Fruit fly (Drosophila melanogaster) whole organism, embryonic: ENCODE measurements around the gene CG31100.

Experiments used
- Ada2b ChIP-seq: fragments of 200-800 bp; sonication (Bioruptor generic); IDR thresholded peaks from 2 replicates; pipeline ENCODE4 v1.3.6; 2022; ENCODE audit warnings: missing biosample characterization, missing genetic modification characterization
- Antp ChIP-seq: fragments of 200-800 bp; sonication (Bioruptor generic); optimal IDR thresholded peaks from 3 replicates; lab custom pipeline; 2016; ENCODE audit warnings: missing biosample characterization, missing genetic modification characterization
- C15 ChIP-seq: fragments of 200-800 bp; sonication (Bioruptor generic); IDR thresholded peaks from 3 replicates; pipeline ENCODE4 v1.3.6; 2022; ENCODE audit warnings: missing biosample characterization, missing genetic modification characterization
- CG11093 ChIP-seq: fragments of 200-800 bp; sonication (Bioruptor generic); IDR thresholded peaks from 3 replicates; pipeline ENCODE4 v1.3.6; 2022; ENCODE audit warnings: missing biosample characterization, missing genetic modification characterization
- CG11456 ChIP-seq: fragments of 200-800 bp; sonication (Bioruptor generic); IDR thresholded peaks from 3 replicates; pipeline ENCODE4 v1.3.6; 2022; ENCODE audit warnings: missing biosample characterization, missing genetic modification characterization
- CG11695 ChIP-seq: fragments of 200-800 bp; sonication (Bioruptor generic); IDR thresholded peaks from 3 replicates; pipeline ENCODE4 v1.3.6; 2022; ENCODE audit warnings: missing biosample characterization, missing genetic modification characterization
- CG11723 ChIP-seq: fragments of 200-800 bp; sonication (Bioruptor generic); optimal IDR thresholded peaks from 2 replicates; lab custom pipeline; 2017; ENCODE audit warnings: missing biosample characterization, mild to moderate bottlenecking, missing genetic modification characterization
- CG12155 ChIP-seq: fragments of 200-800 bp; sonication (Bioruptor generic); optimal IDR thresholded peaks from 3 replicates; lab custom pipeline; 2016; ENCODE audit warnings: missing biosample characterization, missing genetic modification characterization
- CG13287 ChIP-seq: fragments of 200-800 bp; sonication (Bioruptor generic); IDR thresholded peaks from 2 replicates; pipeline ENCODE4 v1.3.6; 2022; ENCODE audit warnings: missing biosample characterization, missing genetic modification characterization; ENCODE audit not compliant: partially characterized antibody
- CG13894 ChIP-seq: fragments of 200-800 bp; sonication (Bioruptor generic); optimal IDR thresholded peaks from 3 replicates; lab custom pipeline; 2018; ENCODE audit warnings: missing biosample characterization, mild to moderate bottlenecking, missing genetic modification characterization, moderate library complexity
- CG1529 ChIP-seq: fragments of 200-800 bp; sonication (Bioruptor generic); optimal IDR thresholded peaks from 3 replicates; lab custom pipeline; 2018; ENCODE audit warnings: missing biosample characterization, missing genetic modification characterization
- CG17912 ChIP-seq: fragments of 200-800 bp; sonication (Bioruptor generic); optimal IDR thresholded peaks from 2 replicates; lab custom pipeline; 2018; ENCODE audit warnings: missing biosample characterization, mild to moderate bottlenecking, missing genetic modification characterization
- CG3065 ChIP-seq: fragments of 200-800 bp; sonication (Bioruptor generic); optimal IDR thresholded peaks from 2 replicates; lab custom pipeline; 2016; ENCODE audit warnings: missing biosample characterization, missing genetic modification characterization
- CG33213 ChIP-seq: fragments of 200-800 bp; sonication (Bioruptor generic); optimal IDR thresholded peaks from 3 replicates; lab custom pipeline; 2016; ENCODE audit warnings: missing biosample characterization, missing genetic modification characterization
- CG34376 ChIP-seq: fragments of 200-800 bp; sonication (Bioruptor generic); optimal IDR thresholded peaks from 2 replicates; lab custom pipeline; 2018; ENCODE audit warnings: missing biosample characterization, mild to moderate bottlenecking, missing genetic modification characterization
- CG6272 ChIP-seq: fragments of 200-800 bp; sonication (Bioruptor generic); IDR thresholded peaks from 2 replicates; pipeline ENCODE4 v1.3.6; 2022; ENCODE audit warnings: missing biosample characterization, missing genetic modification characterization
- CG6683 ChIP-seq: fragments of 200-800 bp; sonication (Bioruptor generic); optimal IDR thresholded peaks from 2 replicates; lab custom pipeline; 2017; ENCODE audit warnings: missing biosample characterization, mild to moderate bottlenecking, missing genetic modification characterization, missing genetic modification reagents
- CG6765 ChIP-seq: fragments of 200-800 bp; sonication (Bioruptor generic); optimal IDR thresholded peaks from 3 replicates; lab custom pipeline; 2017; ENCODE audit warnings: missing biosample characterization, mild to moderate bottlenecking, missing genetic modification characterization
- Camta ChIP-seq: fragments of 200-800 bp; sonication (Bioruptor generic); optimal IDR thresholded peaks from 2 replicates; lab custom pipeline; 2016; ENCODE audit warnings: missing biosample characterization, missing genetic modification characterization
- D ChIP-seq, 2 experiments: fragments of 200-800 bp in 1 of 2; fragments of >200 bp in 1 of 2; sonication (Bioruptor generic) in 1 of 2; optimal IDR thresholded peaks; 2 replicates in 1 of 2; 3 replicates in 1 of 2; lab custom pipeline; 2017; ENCODE audit warnings: mild to moderate bottlenecking in 1 of 2, missing biosample characterization in 1 of 2, missing genetic modification characterization in 1 of 2, missing genetic modification reagents in 1 of 2
- Dip3 ChIP-seq: fragments of 200-800 bp; sonication (Bioruptor generic); optimal IDR thresholded peaks from 3 replicates; lab custom pipeline; 2016; ENCODE audit warnings: missing biosample characterization, missing genetic modification characterization
- E2f1 ChIP-seq: fragments of 200-800 bp; sonication (Bioruptor generic); IDR thresholded peaks from 2 replicates; pipeline ENCODE4 v1.3.6; 2022; ENCODE audit warnings: missing biosample characterization, missing genetic modification characterization
- Kr ChIP-seq: fragments of 200-800 bp; sonication (Bioruptor generic); optimal IDR thresholded peaks from 2 replicates; lab custom pipeline; 2017; ENCODE audit warnings: missing biosample characterization, mild to moderate bottlenecking, missing genetic modification characterization
- Lim3 ChIP-seq: fragments of 200-800 bp; sonication (Bioruptor generic); IDR thresholded peaks from 2 replicates; pipeline ENCODE4 v1.3.6; 2022; ENCODE audit warnings: missing biosample characterization, missing genetic modification characterization
- Mad ChIP-seq: fragments of 200-800 bp; sonication (Bioruptor generic); optimal IDR thresholded peaks from 2 replicates; lab custom pipeline; 2016; ENCODE audit warnings: missing biosample characterization, missing genetic modification characterization
- Mes4 ChIP-seq: fragments of 200-800 bp; sonication (Bioruptor generic); optimal IDR thresholded peaks from 2 replicates; lab custom pipeline; 2016; ENCODE audit warnings: missing biosample characterization, missing genetic modification characterization
- Mrtf ChIP-seq: fragments of 200-800 bp; sonication (Bioruptor generic); IDR thresholded peaks from 3 replicates; pipeline ENCODE4 v1.3.6; 2022; ENCODE audit warnings: missing biosample characterization, missing genetic modification characterization
- NFAT ChIP-seq: fragments of 200-800 bp; sonication (Bioruptor generic); IDR thresholded peaks from 2 replicates; pipeline ENCODE4 v1.3.6; 2022; ENCODE audit warnings: missing biosample characterization, missing genetic modification characterization
- Nf-YA ChIP-seq: fragments of 200-800 bp; sonication (Bioruptor generic); IDR thresholded peaks from 2 replicates; pipeline ENCODE4 v1.3.6; 2022; ENCODE audit warnings: missing biosample characterization, missing genetic modification characterization
- Six4 ChIP-seq: fragments of 200-800 bp; sonication (Bioruptor generic); optimal IDR thresholded peaks from 2 replicates; lab custom pipeline; 2016; ENCODE audit warnings: missing biosample characterization, missing genetic modification characterization
- Sry-β ChIP-seq: fragments of 200-800 bp; sonication (Bioruptor generic); optimal IDR thresholded peaks from 2 replicates; lab custom pipeline; 2018; ENCODE audit warnings: missing biosample characterization, mild to moderate bottlenecking, missing genetic modification characterization, moderate library complexity
- br ChIP-seq: fragments of >200 bp; optimal IDR thresholded peaks from 2 replicates; lab custom pipeline; 2017
- crc ChIP-seq: fragments of 200-800 bp; sonication (Bioruptor generic); optimal IDR thresholded peaks from 2 replicates; lab custom pipeline; 2016; ENCODE audit warnings: missing biosample characterization, missing genetic modification characterization
- dm ChIP-seq: fragments of 200-800 bp; sonication (Bioruptor generic); optimal IDR thresholded peaks from 3 replicates; lab custom pipeline; 2016; ENCODE audit warnings: missing biosample characterization, missing genetic modification characterization
- esg ChIP-seq: fragments of 200-800 bp; sonication (Bioruptor generic); conservative IDR thresholded peaks from 2 replicates; pipeline ENCODE4 v1.3.6; 2022; ENCODE audit warnings: missing biosample characterization, missing genetic modification characterization
- fd96Cb ChIP-seq: fragments of 200-800 bp; sonication (Bioruptor generic); optimal IDR thresholded peaks from 2 replicates; lab custom pipeline; 2018; ENCODE audit warnings: missing biosample characterization, mild to moderate bottlenecking, missing genetic modification characterization, moderate library complexity
- ftz-f1 ChIP-seq: fragments of 200-800 bp; sonication (Bioruptor generic); optimal IDR thresholded peaks from 2 replicates; lab custom pipeline; 2016; ENCODE audit warnings: missing biosample characterization, missing genetic modification characterization
- gem ChIP-seq: fragments of 200-800 bp; sonication (Bioruptor generic); optimal IDR thresholded peaks from 2 replicates; lab custom pipeline; 2019; ENCODE audit warnings: missing biosample characterization, mild to moderate bottlenecking, missing genetic modification characterization, moderate library complexity
- hth ChIP-seq: fragments of >200 bp; optimal IDR thresholded peaks from 2 replicates; lab custom pipeline; 2017; ENCODE audit warnings: inconsistent platforms
- org-1 ChIP-seq: fragments of 200-800 bp; sonication (Bioruptor generic); optimal IDR thresholded peaks from 2 replicates; lab custom pipeline; 2017; ENCODE audit warnings: missing biosample characterization, missing genetic modification characterization
- pfk ChIP-seq: fragments of 200-800 bp; sonication (Bioruptor generic); optimal IDR thresholded peaks from 2 replicates; lab custom pipeline; 2018; ENCODE audit warnings: missing biosample characterization, mild to moderate bottlenecking, missing genetic modification characterization, moderate library complexity
- pita ChIP-seq: fragments of 200-800 bp; sonication (Bioruptor generic); optimal IDR thresholded peaks from 2 replicates; lab custom pipeline; 2017; ENCODE audit warnings: missing biosample characterization, mild to moderate bottlenecking, missing genetic modification characterization
- ro ChIP-seq: fragments of 200-800 bp; sonication (Bioruptor generic); IDR thresholded peaks from 2 replicates; pipeline ENCODE4 v1.3.6; 2022; ENCODE audit warnings: missing biosample characterization, missing genetic modification characterization
- row ChIP-seq: fragments of 200-800 bp; sonication (Bioruptor generic); IDR thresholded peaks from 3 replicates; pipeline ENCODE4 v1.3.6; 2022; ENCODE audit warnings: missing biosample characterization, missing genetic modification characterization
- sim ChIP-seq: fragments of 200-800 bp; sonication (Bioruptor generic); IDR thresholded peaks from 2 replicates; pipeline ENCODE4 v1.3.6; 2022; ENCODE audit warnings: missing biosample characterization, missing genetic modification characterization
- sob ChIP-seq: fragments of 200-800 bp; sonication (Bioruptor generic); IDR thresholded peaks from 2 replicates; pipeline ENCODE4 v1.3.6; 2022; ENCODE audit warnings: missing biosample characterization, missing genetic modification characterization
- tgo ChIP-seq: fragments of 200-800 bp; sonication (Bioruptor generic); IDR thresholded peaks from 3 replicates; pipeline ENCODE4 v1.3.6; 2022; ENCODE audit warnings: missing biosample characterization, missing genetic modification characterization
- toy ChIP-seq: fragments of 200-800 bp; sonication (Bioruptor generic); IDR thresholded peaks from 2 replicates; pipeline ENCODE4 v1.3.6; 2022; ENCODE audit warnings: missing biosample characterization, missing genetic modification characterization
- trem ChIP-seq: fragments of 200-800 bp; optimal IDR thresholded peaks from 3 replicates; lab custom pipeline; 2019; ENCODE audit warnings: missing biosample characterization, mild to moderate bottlenecking, missing genetic modification characterization, moderate library complexity
- tx ChIP-seq: fragments of 200-800 bp; sonication (Bioruptor generic); optimal IDR thresholded peaks from 2 replicates; lab custom pipeline; 2016; ENCODE audit warnings: missing biosample characterization, missing genetic modification characterization
- wek ChIP-seq: fragments of 200-800 bp; sonication (Bioruptor generic); optimal IDR thresholded peaks from 3 replicates; lab custom pipeline; 2018; ENCODE audit warnings: missing biosample characterization, mild to moderate bottlenecking, missing genetic modification characterization, moderate library complexity
- zfh1 ChIP-seq: fragments of 200-800 bp; sonication (Bioruptor generic); IDR thresholded peaks from 3 replicates; pipeline ENCODE4 v1.3.6; 2022; ENCODE audit warnings: missing biosample characterization, missing genetic modification characterization

CG31100 gene

DNA sequence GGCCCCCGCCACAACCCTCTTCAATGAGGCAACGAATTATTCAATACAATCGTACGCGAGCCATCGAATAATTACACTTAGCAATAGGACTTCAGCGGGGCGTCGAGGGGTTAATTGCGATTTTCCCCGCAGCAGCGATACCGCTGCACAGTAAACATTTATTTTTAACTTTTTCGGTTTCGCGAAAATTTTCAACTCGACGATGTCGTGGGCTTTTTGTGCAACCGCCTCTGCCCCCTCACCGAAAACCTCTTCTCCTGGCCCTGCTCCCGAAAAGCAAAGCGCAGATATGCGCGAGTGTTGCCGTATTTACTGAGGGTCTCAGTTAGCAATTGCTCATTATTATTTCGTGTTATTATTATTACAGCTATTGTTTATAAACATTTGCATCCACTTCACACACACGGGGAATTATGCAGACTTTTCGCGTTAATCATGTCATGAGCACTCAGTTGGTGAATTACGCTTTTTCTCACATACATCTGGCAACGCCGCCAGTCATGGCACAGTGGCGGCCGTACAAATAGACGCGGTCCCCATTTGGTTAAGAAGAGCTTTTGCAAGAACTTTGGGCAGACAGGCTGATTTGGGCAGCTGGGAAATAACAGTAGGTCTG is 10.4 kb upstream of the CG31100 start (continued):
- TF ChIP-seq CG11695 (GFP tag; lab: Robert Waterston, UW) (no peak), pita (GFP tag; lab: Kevin White, UChicago) (no peak), CG11723 (no peak), esg (GFP tag; lab: Robert Waterston, UW) (no peak), CG3065 (no peak), Sry-β (GFP tag; lab: Kevin White, UChicago) (no peak), wek (no peak), Nf-YA (GFP tag; lab: Robert Waterston, UW) (no peak), Six4 (GFP tag; lab: Kevin White, UChicago) (peak; percentile 57), C15 (GFP tag; lab: Robert Waterston, UW) (no peak), CG11093 (no peak), ftz-f1 (GFP tag; lab: Kevin White, UChicago) (peak; percentile 71), org-1 (no peak), NFAT (GFP tag; lab: Robert Waterston, UW) (no peak), pfk (no peak), Kr (GFP tag; lab: Kevin White, UChicago) (no peak), sob (GFP tag; lab: Robert Waterston, UW) (peak; percentile 31; the same call in 1 of the 2 replicates), br (no peak), Mes4 (peak; percentile 64), CG13287 (GFP tag; lab: Robert Waterston, UW) (no peak), row (peak; percentile 56), dm (GFP tag; lab: Kevin White, UChicago) (peak; percentile 50), Ada2b (GFP tag; lab: Robert Waterston, UW) (0 out of 2 replicates have a peak, but pooled peaks have one; percentile 31), tx (GFP tag; lab: Kevin White, UChicago) (peak; percentile 40), sim (GFP tag; lab: Robert Waterston, UW) (no peak), CG6765 (peak; percentile 9), Dip3 (peak; percentile 58), fd96Cb (tag; lab: Kevin White, UChicago) (no peak), hth (lab: Kevin White, UChicago) (no peak), CG33213 (GFP tag; lab: Kevin White, UChicago) (peak; percentile 22), toy (no peak), CG1529 (GFP tag; lab: Kevin White, UChicago) (no peak), CG13894 (tag; lab: Kevin White, UChicago) (no peak), E2f1 (GFP tag; lab: Robert Waterston, UW) (0 out of 2 replicates have a peak, but pooled peaks have one; percentile 11), Camta (GFP tag; lab: Kevin White, UChicago) (peak; percentile 44), ro (no peak), gem (tag; lab: Kevin White, UChicago) (no peak), Mrtf (GFP tag; lab: Robert Waterston, UW) (0 out of 3 replicates have a peak, but pooled peaks have one; percentile 20), CG11456 (0 out of 3 replicates have a peak, but pooled peaks have one; percentile 21), tgo (peak; percentile 45; the same call in 2 of the 3 replicates), zfh1 (GFP tag; lab: Robert Waterston, UW) (peak; percentile 71), Lim3 (no peak), trem (tag; lab: Kevin White, UChicago) (peak; percentile 39), crc (GFP tag; lab: Kevin White, UChicago) (peak; percentile 34), Antp (GFP tag; lab: Kevin White, UChicago) (peak; percentile 68), Mad (GFP tag; lab: Kevin White, UChicago) (peak; percentile 66), CG6683 (no peak), CG17912 (GFP tag; lab: Kevin White, UChicago) (no peak), CG6272 (no peak), D (optimal IDR thresholded peaks at IDR 0.05; lab: Kevin White, UChicago) (no peak), D (GFP tag; optimal IDR thresholded peaks at IDR 0.05; lab: Kevin White, UChicago) (no peak), CG12155 (peak; percentile 36), CG34376 (peak; percentile 73)
